Worm (Caenorhabditis elegans) whole organism, L3 larva: ENCODE results near the gene Y14H12B.2.

Source experiments
- R02D3.7 ChIP-seq: fragments of 150-350 bp; optimal IDR thresholded peaks from 2 replicates; lab custom pipeline; 2014; ENCODE audit warnings: missing biosample characterization, missing genetic modification characterization
- ceh-16 ChIP-seq: sonication (generic microtip); optimal IDR thresholded peaks from 2 replicates; lab custom pipeline; 2017; ENCODE audit warnings: missing biosample characterization, missing genetic modification characterization
- ceh-28 ChIP-seq: fragments of 150-350 bp; optimal IDR thresholded peaks from 2 replicates; lab custom pipeline; 2014; ENCODE audit warnings: missing biosample characterization, missing genetic modification reagents, missing genetic modification characterization
- fos-1 ChIP-seq: fragments of 150-350 bp; optimal IDR thresholded peaks from 2 replicates; lab custom pipeline; 2014; ENCODE audit warnings: missing biosample characterization, missing genetic modification characterization
- nhr-23 ChIP-seq: fragments of 150-350 bp; optimal IDR thresholded peaks from 2 replicates; lab custom pipeline; 2014; ENCODE audit warnings: missing biosample characterization, missing genetic modification reagents, missing genetic modification characterization
- nhr-77 ChIP-seq: fragments of 150-350 bp; optimal IDR thresholded peaks from 2 replicates; lab custom pipeline; 2014; ENCODE audit warnings: missing biosample characterization, missing genetic modification characterization
- pqm-1 ChIP-seq: fragments of 150-350 bp; optimal IDR thresholded peaks from 2 replicates; lab custom pipeline; 2017; ENCODE audit warnings: missing biosample characterization, missing genetic modification characterization, inconsistent platforms
- ztf-11 ChIP-seq: fragments of 150-350 bp; optimal IDR thresholded peaks from 2 replicates; lab custom pipeline; 2014; ENCODE audit warnings: missing biosample characterization, missing genetic modification characterization

ce11 chrII:3896920-3897319, 36.6 kb downstream of the Y14H12B.2 start:
- TF ChIP-seq nhr-77 (tag; lab: Kevin White, UChicago) (no peak), R02D3.7 (tag; lab: Kevin White, UChicago) (no peak), pqm-1 (tag; lab: Kevin White, UChicago) (no peak), ceh-16 (tag; lab: Kevin White, UChicago) (no peak), nhr-23 (tag; lab: Kevin White, UChicago) (peak; percentile 23), fos-1 (tag; lab: Kevin White, UChicago) (no peak), ztf-11 (no peak), ceh-28 (tag; lab: Kevin White, UChicago) (peak; percentile 38)
